Worm (Caenorhabditis elegans): ENCODE results near the gene C29E4.14.

ce11 chrIII:7891573-7892306 is 28.2 kb upstream of the C29E4.14 start, which contains the start of the genes ZK688.5 and fahd-1:
- no peak for TF ChIP-seq lin-13 (GFP tag; optimal IDR thresholded peaks at IDR 0.05)
- TF ChIP-seq nhr-76 (tag; optimal IDR thresholded peaks at IDR 0.05) = no peak
- TF ChIP-seq lsy-2 (tag; optimal IDR thresholded peaks at IDR 0.05) = peak; percentile 62 to 77
- no peak for TF ChIP-seq nhr-11 (tag; optimal IDR thresholded peaks at IDR 0.05)
- peak in 1 of 2 experiments; percentile 82 for TF ChIP-seq mdl-1 (tag; optimal IDR thresholded peaks at IDR 0.05)
- no peak for TF ChIP-seq pqm-1 (tag; optimal IDR thresholded peaks at IDR 0.05)
- TF ChIP-seq lin-15B (tag; optimal IDR thresholded peaks at IDR 0.05) = no peak
- peak; percentile 10 for TF ChIP-seq nhr-237 (tag; optimal IDR thresholded peaks at IDR 0.05)
